Fruit fly (Drosophila melanogaster) whole organism, embryonic: ENCODE measurements around the gene Teh1.

Experiments
- Atf3 ChIP-seq: fragments of 200-800 bp; sonication (Bioruptor generic); optimal IDR thresholded peaks from 3 replicates; lab custom pipeline; 2016; ENCODE audit warnings: missing biosample characterization, missing genetic modification characterization
- B-H2 ChIP-seq: fragments of 200-800 bp; sonication (Bioruptor generic); optimal IDR thresholded peaks from 2 replicates; lab custom pipeline; 2018; ENCODE audit warnings: missing biosample characterization, mild to moderate bottlenecking, missing genetic modification characterization
- BtbVII ChIP-seq: fragments of 200-800 bp; sonication (Bioruptor generic); optimal IDR thresholded peaks from 3 replicates; lab custom pipeline; 2017; ENCODE audit warnings: missing biosample characterization, mild to moderate bottlenecking, missing genetic modification characterization
- Bteb2 ChIP-seq: fragments of 200-800 bp; sonication (Bioruptor generic); optimal IDR thresholded peaks from 2 replicates; lab custom pipeline; 2016; ENCODE audit warnings: missing biosample characterization, missing genetic modification characterization
- C15 ChIP-seq: fragments of 200-800 bp; sonication (Bioruptor generic); IDR thresholded peaks from 3 replicates; pipeline ENCODE4 v1.3.6; 2022; ENCODE audit warnings: missing biosample characterization, missing genetic modification characterization
- CG11085 ChIP-seq: fragments of 200-800 bp; sonication (Bioruptor generic); IDR thresholded peaks from 2 replicates; pipeline ENCODE4 v1.3.6; 2022; ENCODE audit warnings: missing biosample characterization, missing genetic modification characterization
- CG11504 ChIP-seq: fragments of 200-800 bp; sonication (Bioruptor generic); optimal IDR thresholded peaks from 3 replicates; lab custom pipeline; 2019; ENCODE audit warnings: missing biosample characterization, mild to moderate bottlenecking, missing genetic modification characterization, moderate library complexity
- CG13287 ChIP-seq: fragments of 200-800 bp; sonication (Bioruptor generic); IDR thresholded peaks from 2 replicates; pipeline ENCODE4 v1.3.6; 2022; ENCODE audit warnings: missing biosample characterization, missing genetic modification characterization; ENCODE audit not compliant: partially characterized antibody
- CG15514 ChIP-seq: fragments of 200-800 bp; sonication (Bioruptor generic); optimal IDR thresholded peaks from 3 replicates; lab custom pipeline; 2017; ENCODE audit warnings: missing biosample characterization, missing genetic modification characterization, mild to moderate bottlenecking, moderate library complexity, missing genetic modification reagents
- CG1602 ChIP-seq: fragments of 200-800 bp; sonication (Bioruptor generic); optimal IDR thresholded peaks from 3 replicates; lab custom pipeline; 2016; ENCODE audit warnings: missing biosample characterization, missing genetic modification characterization
- CG17359 ChIP-seq: fragments of 200-800 bp; sonication (Bioruptor generic); optimal IDR thresholded peaks from 3 replicates; lab custom pipeline; 2018; ENCODE audit warnings: missing biosample characterization, mild to moderate bottlenecking, missing genetic modification characterization, moderate library complexity
- CG17912 ChIP-seq: fragments of 200-800 bp; sonication (Bioruptor generic); optimal IDR thresholded peaks from 2 replicates; lab custom pipeline; 2018; ENCODE audit warnings: missing biosample characterization, mild to moderate bottlenecking, missing genetic modification characterization
- CG30403 ChIP-seq: fragments of 200-800 bp; sonication (Bioruptor generic); optimal IDR thresholded peaks from 3 replicates; lab custom pipeline; 2016; ENCODE audit warnings: missing biosample characterization, missing genetic modification characterization
- CG32767 ChIP-seq: fragments of 200-800 bp; sonication (Bioruptor generic); IDR thresholded peaks from 2 replicates; pipeline ENCODE4 v1.3.6; 2022; ENCODE audit warnings: missing biosample characterization, missing genetic modification characterization
- CG33557 ChIP-seq: fragments of 200-800 bp; sonication (Bioruptor generic); optimal IDR thresholded peaks from 2 replicates; lab custom pipeline; 2019; ENCODE audit warnings: missing biosample characterization, mild to moderate bottlenecking, missing genetic modification characterization, moderate library complexity
- CG34224 ChIP-seq: fragments of 200-800 bp; sonication (Bioruptor generic); IDR thresholded peaks from 3 replicates; pipeline ENCODE4 v1.3.6; 2022; ENCODE audit warnings: missing biosample characterization, missing genetic modification characterization; ENCODE audit not compliant: partially characterized antibody
- CG34422 ChIP-seq: fragments of 200-800 bp; sonication (Bioruptor generic); IDR thresholded peaks from 3 replicates; pipeline ENCODE4 v1.3.6; 2022; ENCODE audit warnings: missing biosample characterization, missing genetic modification characterization
- CG3847 ChIP-seq: fragments of 200-800 bp; sonication (Bioruptor generic); IDR thresholded peaks from 2 replicates; pipeline ENCODE4 v1.3.6; 2022; ENCODE audit warnings: missing biosample characterization, missing genetic modification characterization
- CG5180 ChIP-seq: fragments of 200-800 bp; sonication (Bioruptor generic); optimal IDR thresholded peaks from 3 replicates; lab custom pipeline; 2017; ENCODE audit warnings: missing biosample characterization, missing genetic modification characterization, mild to moderate bottlenecking, moderate library complexity, missing genetic modification reagents
- CG7987 ChIP-seq: fragments of 200-800 bp; sonication (Bioruptor generic); optimal IDR thresholded peaks from 2 replicates; lab custom pipeline; 2018; ENCODE audit warnings: missing biosample characterization, mild to moderate bottlenecking, missing genetic modification characterization, moderate library complexity
- Camta ChIP-seq: fragments of 200-800 bp; sonication (Bioruptor generic); optimal IDR thresholded peaks from 2 replicates; lab custom pipeline; 2016; ENCODE audit warnings: missing biosample characterization, missing genetic modification characterization
- Chrac-16 ChIP-seq: fragments of 200-800 bp; sonication (Bioruptor generic); optimal IDR thresholded peaks from 3 replicates; lab custom pipeline; 2016; ENCODE audit warnings: missing biosample characterization, missing genetic modification characterization
- Dip2 ChIP-seq: fragments of 200-800 bp; sonication (Bioruptor generic); IDR thresholded peaks from 2 replicates; pipeline ENCODE4 v1.3.6; 2022; ENCODE audit warnings: missing biosample characterization, missing genetic modification characterization
- Dll ChIP-seq: fragments of 200-800 bp; sonication (Bioruptor generic); IDR thresholded peaks from 4 replicates; pipeline ENCODE4 v1.3.6; 2022; ENCODE audit warnings: missing biosample characterization, missing genetic modification characterization; ENCODE audit not compliant: partially characterized antibody
- Doc2 ChIP-seq: fragments of 200-800 bp; sonication (Bioruptor generic); IDR thresholded peaks from 2 replicates; pipeline ENCODE4 v1.3.6; 2022; ENCODE audit warnings: missing biosample characterization, missing genetic modification characterization
- E2f2 ChIP-seq: fragments of 200-800 bp; sonication (Bioruptor generic); IDR thresholded peaks from 2 replicates; pipeline ENCODE4 v1.3.6; 2022; ENCODE audit warnings: missing biosample characterization, missing genetic modification characterization
- ERR ChIP-seq: fragments of 200-800 bp; sonication (Bioruptor generic); optimal IDR thresholded peaks from 2 replicates; lab custom pipeline; 2016; ENCODE audit warnings: missing biosample characterization, missing genetic modification characterization
- Fer3 ChIP-seq: fragments of 200-800 bp; sonication (Bioruptor generic); optimal IDR thresholded peaks from 2 replicates; lab custom pipeline; 2018; ENCODE audit warnings: missing biosample characterization, mild to moderate bottlenecking, missing genetic modification characterization, moderate library complexity
- Gsc ChIP-seq: fragments of 200-800 bp; sonication (Bioruptor generic); IDR thresholded peaks from 2 replicates; pipeline ENCODE4 v1.3.6; 2022; ENCODE audit warnings: missing biosample characterization, missing genetic modification characterization
- HmgD ChIP-seq: fragments of 200-800 bp; sonication (Bioruptor generic); optimal IDR thresholded peaks from 3 replicates; lab custom pipeline; 2016; ENCODE audit warnings: missing biosample characterization, missing genetic modification characterization
- Hmr ChIP-seq: fragments of 200-800 bp; sonication (Bioruptor generic); optimal IDR thresholded peaks from 3 replicates; lab custom pipeline; 2017; ENCODE audit warnings: mild to moderate bottlenecking, missing biosample characterization, missing genetic modification reagents, missing genetic modification characterization
- Hr3 ChIP-seq: fragments of 200-800 bp; sonication (Bioruptor generic); optimal IDR thresholded peaks from 3 replicates; lab custom pipeline; 2016; ENCODE audit warnings: missing biosample characterization, missing genetic modification characterization
- Hr39 ChIP-seq: fragments of >200 bp; optimal IDR thresholded peaks from 2 replicates; lab custom pipeline; 2017
- Hr78 ChIP-seq, 2 experiments: fragments of 200-800 bp in 1 of 2; fragments of >200 bp in 1 of 2; sonication (Bioruptor generic) in 1 of 2; optimal IDR thresholded peaks; 2 replicates each; lab custom pipeline; 2017 to 2019; ENCODE audit warnings: missing biosample characterization in 2 of 2, missing genetic modification characterization in 2 of 2, mild to moderate bottlenecking in 1 of 2, moderate library complexity in 1 of 2
- MTF-1 ChIP-seq: fragments of 200-800 bp; sonication (Bioruptor generic); optimal IDR thresholded peaks from 2 replicates; lab custom pipeline; 2018; ENCODE audit warnings: missing biosample characterization, mild to moderate bottlenecking, missing genetic modification characterization, borderline replicate concordance
- Neu2 ChIP-seq: fragments of 200-800 bp; sonication (Bioruptor generic); optimal IDR thresholded peaks from 3 replicates; lab custom pipeline; 2016; ENCODE audit warnings: missing biosample characterization, missing genetic modification characterization, borderline replicate concordance
- Nf-YB ChIP-seq: fragments of 200-800 bp; sonication (Bioruptor generic); optimal IDR thresholded peaks from 3 replicates; lab custom pipeline; 2019; ENCODE audit warnings: missing biosample characterization, mild to moderate bottlenecking, missing genetic modification characterization, moderate library complexity
- Oli ChIP-seq: fragments of 200-800 bp; sonication (Bioruptor generic); optimal IDR thresholded peaks from 2 replicates; lab custom pipeline; 2018; ENCODE audit warnings: missing biosample characterization, mild to moderate bottlenecking, missing genetic modification characterization, moderate library complexity
- Scr ChIP-seq: fragments of 200-800 bp; sonication (Bioruptor generic); IDR thresholded peaks from 2 replicates; pipeline ENCODE4 v1.3.6; 2022; ENCODE audit warnings: missing biosample characterization, missing genetic modification characterization; ENCODE audit not compliant: partially characterized antibody
- Six4 ChIP-seq: fragments of 200-800 bp; sonication (Bioruptor generic); optimal IDR thresholded peaks from 2 replicates; lab custom pipeline; 2016; ENCODE audit warnings: missing biosample characterization, missing genetic modification characterization
- chn ChIP-seq: fragments of 200-800 bp; sonication (Bioruptor generic); optimal IDR thresholded peaks from 2 replicates; lab custom pipeline; 2016; ENCODE audit warnings: missing biosample characterization, missing genetic modification characterization
- hbn ChIP-seq: fragments of 200-800 bp; sonication (Bioruptor generic); IDR thresholded peaks from 2 replicates; pipeline ENCODE4 v1.3.6; 2022; ENCODE audit warnings: missing biosample characterization, missing genetic modification characterization; ENCODE audit not compliant: partially characterized antibody
- kni ChIP-seq: fragments of 200-800 bp; sonication (Bioruptor generic); optimal IDR thresholded peaks from 3 replicates; lab custom pipeline; 2017; ENCODE audit warnings: mild to moderate bottlenecking, missing biosample characterization, missing genetic modification reagents, missing genetic modification characterization
- lab ChIP-seq: fragments of 200-800 bp; sonication (Bioruptor generic); optimal IDR thresholded peaks from 3 replicates; lab custom pipeline; 2017; ENCODE audit warnings: missing biosample characterization, missing genetic modification characterization, mild to moderate bottlenecking, moderate library complexity, missing genetic modification reagents
- salm ChIP-seq: fragments of 200-800 bp; sonication (Bioruptor generic); optimal IDR thresholded peaks from 2 replicates; lab custom pipeline; 2018; ENCODE audit warnings: missing biosample characterization, mild to moderate bottlenecking, missing genetic modification characterization
- scrt ChIP-seq: fragments of 200-800 bp; sonication (Bioruptor generic); optimal IDR thresholded peaks from 2 replicates; lab custom pipeline; 2018; ENCODE audit warnings: missing biosample characterization, mild to moderate bottlenecking, missing genetic modification characterization, moderate library complexity
- seq ChIP-seq: fragments of 200-800 bp; sonication (Bioruptor generic); IDR thresholded peaks from 2 replicates; pipeline ENCODE4 v1.3.6; 2022; ENCODE audit warnings: missing biosample characterization, missing genetic modification characterization
- sob ChIP-seq: fragments of 200-800 bp; sonication (Bioruptor generic); IDR thresholded peaks from 2 replicates; pipeline ENCODE4 v1.3.6; 2022; ENCODE audit warnings: missing biosample characterization, missing genetic modification characterization
- twi ChIP-seq: fragments of 200-800 bp; optimal IDR thresholded peaks from 2 replicates; lab custom pipeline; 2019; ENCODE audit warnings: missing biosample characterization, mild to moderate bottlenecking, missing genetic modification characterization, moderate library complexity
- unpg ChIP-seq: fragments of 200-800 bp; sonication (Bioruptor generic); optimal IDR thresholded peaks from 3 replicates; lab custom pipeline; 2018; ENCODE audit warnings: missing biosample characterization, mild to moderate bottlenecking, missing genetic modification characterization, moderate library complexity

The Teh1 gene

DNA sequence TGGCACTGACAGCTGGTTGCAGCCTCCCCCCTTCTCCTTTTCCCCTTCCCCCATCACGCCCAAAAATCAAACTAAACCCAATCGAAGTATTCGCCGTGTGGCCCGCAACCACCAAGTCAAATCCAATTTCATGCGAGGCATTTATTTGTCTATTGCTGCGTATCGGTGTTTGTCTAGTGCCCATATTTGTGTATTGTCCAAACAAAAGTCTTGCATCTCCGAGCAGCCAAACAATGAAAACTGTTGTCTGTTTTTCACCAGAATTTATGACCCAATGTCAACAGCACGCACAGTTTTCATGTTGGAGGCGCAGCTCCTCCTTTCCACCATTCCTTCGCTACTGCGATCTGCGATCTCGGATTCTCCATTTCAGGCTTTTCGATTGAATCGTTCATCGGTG, 2.0 kb upstream of the Teh1 start (continued):
- TF ChIP-seq scrt (GFP tag; lab: Kevin White, UChicago) (no peak), E2f2 (no peak), Hr39 (lab: Kevin White, UChicago) (no peak), Six4 (GFP tag; lab: Kevin White, UChicago) (no peak), seq (GFP tag; lab: Robert Waterston, UW) (no peak), lab (GFP tag; lab: Kevin White, UChicago) (peak; percentile 50), Chrac-16 (GFP tag; lab: Kevin White, UChicago) (no peak), CG1602 (peak; percentile 20), Doc2 (GFP tag; lab: Robert Waterston, UW) (no peak), CG15514 (no peak), Atf3 (GFP tag; lab: Kevin White, UChicago) (no peak), CG17359 (peak; percentile 70), BtbVII (GFP tag; lab: Kevin White, UChicago) (no peak), Dip2 (GFP tag; lab: Robert Waterston, UW) (no peak), CG34422 (GFP tag; lab: Robert Waterston, UW) (0 out of 3 replicates have a peak, but pooled peaks have one; percentile 10), sob (GFP tag; lab: Robert Waterston, UW) (0 out of 2 replicates have a peak, but pooled peaks have one; percentile 21), Oli (no peak), B-H2 (GFP tag; lab: Kevin White, UChicago) (no peak), Hr3 (GFP tag; lab: Kevin White, UChicago) (no peak), CG11504 (tag; lab: Kevin White, UChicago) (no peak), Bteb2 (GFP tag; lab: Kevin White, UChicago) (no peak), MTF-1 (GFP tag; lab: Kevin White, UChicago) (peak; percentile 82), Fer3 (no peak), twi (tag; lab: Kevin White, UChicago) (peak; percentile 33), CG7987 (GFP tag; lab: Kevin White, UChicago) (peak; percentile 84), salm (tag; lab: Kevin White, UChicago) (peak; percentile 55), Hr78 (GFP tag; optimal IDR thresholded peaks at IDR 0.05; lab: Kevin White, UChicago) (peak in 1 of 2 experiments; percentile 79), unpg (peak; percentile 56), C15 (GFP tag; lab: Robert Waterston, UW) (no peak), CG34224 (GFP tag; lab: Robert Waterston, UW) (no peak), CG3847 (GFP tag; lab: Robert Waterston, UW) (no peak), CG5180 (GFP tag; lab: Kevin White, UChicago) (peak; percentile 38), Dll (GFP tag; lab: Robert Waterston, UW) (no peak), kni (GFP tag; lab: Kevin White, UChicago) (peak; percentile 92), Hmr (GFP tag; lab: Kevin White, UChicago) (peak; percentile 16), Scr (no peak), CG17912 (GFP tag; lab: Kevin White, UChicago) (no peak), Neu2 (GFP tag; lab: Kevin White, UChicago) (no peak), CG30403 (no peak), CG13287 (GFP tag; lab: Robert Waterston, UW) (no peak), Nf-YB (GFP tag; lab: Kevin White, UChicago) (peak; percentile 54), CG11085 (GFP tag; lab: Robert Waterston, UW) (no peak), Camta (no peak), CG32767 (no peak), chn (GFP tag; lab: Kevin White, UChicago) (no peak), HmgD (GFP tag; lab: Kevin White, UChicago) (peak; percentile 21), CG33557 (GFP tag; lab: Kevin White, UChicago) (peak; percentile 80), hbn (no peak), ERR (GFP tag; lab: Kevin White, UChicago) (peak; percentile 15), Gsc (GFP tag; lab: Robert Waterston, UW) (no peak)
